Worm (Caenorhabditis elegans): ENCODE measurements around the gene ergo-1.

DNA sequence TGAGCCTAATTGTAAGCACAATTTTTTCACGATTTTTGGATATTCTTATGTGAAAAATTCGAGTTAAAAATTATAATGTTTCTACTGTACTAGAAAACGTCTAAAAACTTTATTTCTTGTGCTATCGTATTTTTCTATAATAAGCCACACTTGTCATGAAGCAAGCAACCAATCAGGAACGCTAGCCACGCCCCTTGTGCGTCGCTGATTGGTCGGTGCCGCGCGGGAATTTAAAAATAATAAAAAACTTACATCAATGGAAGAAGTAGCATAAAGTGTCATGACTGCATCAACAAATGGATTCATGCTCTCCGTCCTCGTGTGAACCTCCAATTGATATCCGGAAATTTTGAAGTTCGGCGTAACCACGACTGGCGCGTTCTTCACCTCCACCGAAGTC is 38.6 kb downstream of the ergo-1 start:
- no peak for TF ChIP-seq sox-2 (GFP tag; IDR thresholded peaks at IDR 0.05)
- TF ChIP-seq pha-4 (tag; optimal IDR thresholded peaks at IDR 0.05), result no peak
- TF ChIP-seq nhr-11 (tag; optimal IDR thresholded peaks at IDR 0.05), result no peak
- TF ChIP-seq unc-55 (GFP tag; optimal IDR thresholded peaks at IDR 0.05), result no peak
- no peak for TF ChIP-seq tbx-7 (tag; optimal IDR thresholded peaks at IDR 0.05)
- no peak for TF ChIP-seq tbx-2 (tag; optimal IDR thresholded peaks at IDR 0.05)
- no peak for TF ChIP-seq ceh-24 (tag; optimal IDR thresholded peaks at IDR 0.05)

Measured in whole organism, late embryonic.